Worm (Caenorhabditis elegans): ENCODE results near the gene emb-9.

The emb-9 gene

DNA sequence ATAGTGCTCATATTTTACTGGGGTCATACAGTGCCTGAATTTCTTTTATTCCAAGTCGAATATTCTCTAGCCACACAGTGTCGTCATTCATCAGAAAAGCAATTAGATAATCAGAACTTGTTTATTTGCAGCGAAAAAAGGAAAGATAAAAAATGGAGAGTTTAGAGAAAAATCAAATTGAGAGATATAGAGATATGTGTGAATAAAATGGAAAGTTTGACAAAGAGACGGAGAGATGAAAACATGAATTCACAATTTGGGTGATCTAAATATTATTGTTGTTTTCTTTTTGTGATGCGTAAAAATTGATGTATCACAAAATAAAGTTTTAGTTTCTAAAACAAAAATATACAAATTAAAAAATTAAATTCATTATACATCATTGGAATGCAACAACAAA, 43.6 kb downstream of the emb-9 start:
- no peak for TF ChIP-seq efl-1 (optimal IDR thresholded peaks at IDR 0.05)
- peak in 1 of 2 experiments; percentile 20 for TF ChIP-seq efl-1 (GFP tag; optimal IDR thresholded peaks at IDR 0.05 in 1 of 2)
- no peak for TF ChIP-seq tbx-2 (tag; optimal IDR thresholded peaks at IDR 0.05)
- no peak for TF ChIP-seq nhr-77 (tag; optimal IDR thresholded peaks at IDR 0.05)
- no peak for TF ChIP-seq nhr-11 (tag; optimal IDR thresholded peaks at IDR 0.05)
- TF ChIP-seq unc-98 (GFP tag; IDR thresholded peaks at IDR 0.05), result no peak
- no peak for TF ChIP-seq aha-1 (tag; optimal IDR thresholded peaks at IDR 0.05)
- no peak for TF ChIP-seq egl-27 (tag; optimal IDR thresholded peaks at IDR 0.05)
- no peak for TF ChIP-seq vab-15 (tag; optimal IDR thresholded peaks at IDR 0.05)
- TF ChIP-seq nhr-28 (tag; optimal IDR thresholded peaks at IDR 0.05), result no peak
- no peak for TF ChIP-seq sox-4 (tag; optimal IDR thresholded peaks at IDR 0.05)
- peak; percentile 81 for TF ChIP-seq blmp-1 (tag; optimal IDR thresholded peaks at IDR 0.05)
- TF ChIP-seq mef-2 (tag; optimal IDR thresholded peaks at IDR 0.05), result no peak
- no peak for TF ChIP-seq swsn-7 (tag; optimal IDR thresholded peaks at IDR 0.05)
- TF ChIP-seq fkh-8 (tag; optimal IDR thresholded peaks at IDR 0.05), result no peak
- TF ChIP-seq elt-3 (tag; optimal IDR thresholded peaks at IDR 0.05), result peak in 2 of 6 experiments; percentile 15 to 40
- no peak for TF ChIP-seq zip-4 (GFP tag; optimal IDR thresholded peaks at IDR 0.05)
- TF ChIP-seq isw-1 (GFP tag; IDR thresholded peaks at IDR 0.05), result no peak
- TF ChIP-seq jun-1 (tag; optimal IDR thresholded peaks at IDR 0.05), result no peak
- TF ChIP-seq nhr-71 (tag; optimal IDR thresholded peaks at IDR 0.05), result peak; percentile 0
- TF ChIP-seq nhr-20 (tag; optimal IDR thresholded peaks at IDR 0.05), result peak; percentile 10
- TF ChIP-seq lin-15B (tag; optimal IDR thresholded peaks at IDR 0.05), result no peak
- TF ChIP-seq pqm-1 (tag; optimal IDR thresholded peaks at IDR 0.05), result no peak
- peak; percentile 68 for TF ChIP-seq nhr-85 (tag)
- no peak for TF ChIP-seq fkh-4 (tag; optimal IDR thresholded peaks at IDR 0.05; ENCODE audit: borderline replicate concordance)
- no peak for TF ChIP-seq sup-37 (GFP tag; optimal IDR thresholded peaks at IDR 0.05)
- no peak for TF ChIP-seq nhr-19 (GFP tag; conservative IDR thresholded peaks at IDR 0.05)
- no peak for TF ChIP-seq nhr-47 (tag; optimal IDR thresholded peaks at IDR 0.05)
- TF ChIP-seq nhr-237 (tag; optimal IDR thresholded peaks at IDR 0.05), result no peak
- no peak for TF ChIP-seq lin-35 (GFP tag; optimal IDR thresholded peaks at IDR 0.05)
- no peak for TF ChIP-seq mdl-1 (tag; optimal IDR thresholded peaks at IDR 0.05)
- TF ChIP-seq lin-14 (GFP tag; optimal IDR thresholded peaks at IDR 0.05), result peak; percentile 34
- TF ChIP-seq unc-130 (tag; optimal IDR thresholded peaks at IDR 0.05), result no peak
- TF ChIP-seq F16B12.6 (tag; optimal IDR thresholded peaks at IDR 0.05), result no peak
- TF ChIP-seq efl-3 (GFP tag; optimal IDR thresholded peaks at IDR 0.05), result no peak
- no peak for TF ChIP-seq ces-1 (GFP tag; optimal IDR thresholded peaks at IDR 0.05)
- TF ChIP-seq alr-1 (tag; optimal IDR thresholded peaks at IDR 0.05; ENCODE audit: borderline replicate concordance), result no peak
- no peak for TF ChIP-seq ets-5 (GFP tag; IDR thresholded peaks at IDR 0.05)
- TF ChIP-seq lsy-2 (tag; optimal IDR thresholded peaks at IDR 0.05), result peak in 1 of 2 experiments; percentile 3
- no peak for TF ChIP-seq dpl-1 (GFP tag; optimal IDR thresholded peaks at IDR 0.05)
- no peak for TF ChIP-seq C04F5.9 (tag; optimal IDR thresholded peaks at IDR 0.05)

DNA sequence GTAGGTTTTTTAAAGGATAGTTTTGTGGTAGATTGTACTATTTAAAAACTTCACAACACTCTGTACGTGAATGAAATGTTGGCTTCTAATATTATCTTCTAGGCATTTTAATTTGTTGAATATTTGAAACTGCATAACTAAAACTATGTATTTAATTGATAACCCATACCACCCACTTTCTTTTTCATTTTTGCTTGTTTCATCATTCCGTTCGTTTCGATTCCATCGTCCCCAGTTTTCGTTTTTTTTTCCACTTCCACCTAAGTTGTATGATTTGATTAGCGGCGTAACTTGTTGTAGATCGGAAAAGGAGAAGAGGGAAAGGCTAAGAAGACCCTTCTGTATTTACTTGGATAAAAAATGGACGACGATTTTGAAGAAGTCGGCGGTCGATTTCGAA, 44.3 kb downstream of the emb-9 start, which contains the start of gene K01B6.3:
Gene K01B6.3 (plus strand): TSS at position 301 of the 400 bp plus-strand sequence.
- TF ChIP-seq blmp-1 (tag; optimal IDR thresholded peaks at IDR 0.05) (peak; percentile 42), pqm-1 (tag; optimal IDR thresholded peaks at IDR 0.05) (no peak), lin-35 (GFP tag; optimal IDR thresholded peaks at IDR 0.05) (no peak)

DNA sequence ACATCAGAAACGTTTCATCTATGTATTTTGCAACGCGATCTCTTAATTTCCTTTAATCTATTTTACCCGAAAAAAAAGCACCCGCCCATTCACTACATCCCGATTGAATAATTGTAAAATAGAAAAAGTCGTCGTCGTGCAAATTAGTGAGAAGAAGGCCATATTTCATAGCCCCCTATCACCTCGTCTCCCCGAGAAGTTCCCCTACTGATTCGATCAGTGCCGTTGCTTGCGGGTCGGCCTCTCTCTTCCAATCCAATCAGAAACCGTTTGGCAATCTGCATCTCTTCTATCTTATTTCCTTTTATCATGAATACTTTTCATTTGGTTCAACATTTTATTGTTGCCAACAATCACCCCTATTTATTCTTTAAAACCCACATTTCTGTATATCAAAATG, 45.1 kb downstream of the emb-9 start:
- TF ChIP-seq pqm-1 (tag; optimal IDR thresholded peaks at IDR 0.05) (no peak), swsn-7 (tag; optimal IDR thresholded peaks at IDR 0.05) (no peak), hlh-17 (GFP tag; optimal IDR thresholded peaks at IDR 0.05; ENCODE audit: borderline replicate concordance) (no peak), blmp-1 (tag; optimal IDR thresholded peaks at IDR 0.05) (peak; percentile 51), zip-4 (GFP tag; optimal IDR thresholded peaks at IDR 0.05) (no peak), nhr-77 (tag; optimal IDR thresholded peaks at IDR 0.05) (no peak), fkh-10 (GFP tag; optimal IDR thresholded peaks at IDR 0.05) (no peak), pag-3 (tag; optimal IDR thresholded peaks at IDR 0.05; ENCODE audit: borderline replicate concordance, insufficient read depth) (no peak)
